Fruit fly (Drosophila melanogaster): ENCODE measurements around the gene CG3982.

The CG3982 gene

DNA sequence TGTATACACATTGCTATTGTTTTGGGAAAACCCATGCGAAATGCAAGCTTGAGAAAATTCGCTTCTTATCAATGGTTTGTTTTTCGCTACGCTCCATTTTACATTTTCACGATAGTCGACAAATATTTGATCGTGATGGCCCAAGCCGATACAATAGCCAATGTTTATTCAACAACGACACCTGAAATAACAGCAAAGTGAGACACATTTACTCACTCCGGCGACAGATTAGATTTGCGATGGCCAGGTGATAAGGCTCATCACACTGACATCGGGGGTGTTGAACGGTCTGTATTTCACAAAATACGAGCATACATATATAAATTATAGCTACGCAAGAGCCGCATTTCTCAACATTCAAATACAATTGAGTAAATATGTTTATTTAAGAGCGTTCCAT, 20.0 kb downstream of the CG3982 start (continued):
- TF ChIP-seq fru (optimal IDR thresholded peaks at IDR 0.05) (no peak), CG7963 (GFP tag; IDR thresholded peaks at IDR 0.05; ENCODE audit: partially characterized antibody) (no peak), Dll (GFP tag; IDR thresholded peaks at IDR 0.05; ENCODE audit: partially characterized antibody) (no peak), CG4360 (GFP tag; IDR thresholded peaks at IDR 0.05) (no peak), Atf3 (GFP tag; optimal IDR thresholded peaks at IDR 0.05) (no peak), org-1 (GFP tag; optimal IDR thresholded peaks at IDR 0.05) (peak; percentile 80), her (GFP tag; optimal IDR thresholded peaks at IDR 0.05) (peak; percentile 71), dysf (GFP tag; IDR thresholded peaks at IDR 0.05) (peak; percentile 5; the same call in 1 of the 3 replicates), hkb (optimal IDR thresholded peaks at IDR 0.05) (no peak), hkb (GFP tag; IDR thresholded peaks at IDR 0.05) (peak; percentile 67; the same call in 1 of the 2 replicates), HLH54F (GFP tag; optimal IDR thresholded peaks at IDR 0.05) (peak; percentile 10), CrebB (tag; optimal IDR thresholded peaks at IDR 0.05) (peak; percentile 76), CG6683 (GFP tag; optimal IDR thresholded peaks at IDR 0.05) (peak; percentile 81), CG18619 (GFP tag; optimal IDR thresholded peaks at IDR 0.05) (peak; percentile 52), sim (GFP tag; IDR thresholded peaks at IDR 0.05) (no peak), CG10267 (tag; optimal IDR thresholded peaks at IDR 0.05) (no peak), CG6813 (GFP tag; optimal IDR thresholded peaks at IDR 0.05) (peak; percentile 90), Myb (GFP tag; optimal IDR thresholded peaks at IDR 0.05) (peak; percentile 25), gce (GFP tag; IDR thresholded peaks at IDR 0.05) (no peak), CG13894 (tag; optimal IDR thresholded peaks at IDR 0.05) (peak; percentile 80), fu2 (GFP tag; optimal IDR thresholded peaks at IDR 0.05) (no peak), CG1647 (GFP tag; optimal IDR thresholded peaks at IDR 0.05) (peak; percentile 69), corto (GFP tag; optimal IDR thresholded peaks at IDR 0.05) (no peak), tap (tag; optimal IDR thresholded peaks at IDR 0.05) (peak; percentile 55), eve (GFP tag; optimal IDR thresholded peaks at IDR 0.05) (peak in 1 of 2 experiments; percentile 13), CG17385 (GFP tag; optimal IDR thresholded peaks at IDR 0.05) (peak; percentile 36), gfzf (GFP tag; optimal IDR thresholded peaks at IDR 0.05) (no peak), CG3163 (GFP tag; optimal IDR thresholded peaks at IDR 0.05) (no peak), Xbp1 (GFP tag; optimal IDR thresholded peaks at IDR 0.05) (no peak), BtbVII (GFP tag; optimal IDR thresholded peaks at IDR 0.05) (peak; percentile 91), sc (optimal IDR thresholded peaks at IDR 0.05) (no peak), sc (GFP tag; optimal IDR thresholded peaks at IDR 0.05) (peak; percentile 28), Fer1 (GFP tag; optimal IDR thresholded peaks at IDR 0.05) (peak; percentile 93), slou (GFP tag; optimal IDR thresholded peaks at IDR 0.05) (no peak), tna (GFP tag; IDR thresholded peaks at IDR 0.05; ENCODE audit: partially characterized antibody) (no peak), Antp (GFP tag; optimal IDR thresholded peaks at IDR 0.05) (peak; percentile 28), Atf6 (GFP tag; IDR thresholded peaks at IDR 0.05) (peak; percentile 77), chif (GFP tag; optimal IDR thresholded peaks at IDR 0.05) (peak in 1 of 2 experiments; percentile 1), seq (GFP tag; IDR thresholded peaks at IDR 0.05) (peak; percentile 35; the same call in 1 of the 2 replicates), CG33213 (GFP tag; optimal IDR thresholded peaks at IDR 0.05) (peak; percentile 75), bigmax (GFP tag; optimal IDR thresholded peaks at IDR 0.05) (peak; percentile 27), Fer2 (tag; optimal IDR thresholded peaks at IDR 0.05) (peak; percentile 59), CG1024 (GFP tag; IDR thresholded peaks at IDR 0.05) (peak; percentile 41; the same call in 1 of the 2 replicates), CG10321 (GFP tag; IDR thresholded peaks at IDR 0.05) (no peak), CG6689 (GFP tag; IDR thresholded peaks at IDR 0.05) (no peak), CG4730 (GFP tag; IDR thresholded peaks at IDR 0.05) (no peak), Chrac-16 (GFP tag; optimal IDR thresholded peaks at IDR 0.05) (no peak), nau (GFP tag; optimal IDR thresholded peaks at IDR 0.05) (peak; percentile 82), E2f2 (GFP tag; IDR thresholded peaks at IDR 0.05) (0 out of 2 replicates have a peak, but pooled peaks have one; percentile 5), pzg (GFP tag; optimal IDR thresholded peaks at IDR 0.05) (peak; percentile 18), CG15073 (GFP tag; optimal IDR thresholded peaks at IDR 0.05) (no peak), E2f1 (GFP tag; IDR thresholded peaks at IDR 0.05) (peak; percentile 24; the same call in 1 of the 2 replicates)

Measured in whole organism, embryonic.